Worm (Caenorhabditis elegans) whole organism, L2 larva: ENCODE measurements around the gene pqn-16.

ENCODE experiments used
- C34F6.9 ChIP-seq: fragments of 150-350 bp; optimal IDR thresholded peaks from 2 replicates; lab custom pipeline; 2014; ENCODE audit warnings: missing biosample characterization, missing genetic modification characterization
- F13H6.1 ChIP-seq: sonication (generic microtip); optimal IDR thresholded peaks from 2 replicates; lab custom pipeline; 2016; ENCODE audit warnings: missing genetic modification characterization, missing compliant biosample characterization
- R02D3.7 ChIP-seq: fragments of 150-350 bp; optimal IDR thresholded peaks from 2 replicates; lab custom pipeline; 2014; ENCODE audit warnings: missing biosample characterization, missing genetic modification characterization
- ZK546.5 ChIP-seq: sonication (generic microtip); optimal IDR thresholded peaks from 2 replicates; lab custom pipeline; 2017; ENCODE audit warnings: missing biosample characterization, missing genetic modification characterization
- aly-2 ChIP-seq: fragments of 150-350 bp; optimal IDR thresholded peaks from 2 replicates; lab custom pipeline; 2014; ENCODE audit warnings: missing biosample characterization, missing genetic modification characterization
- ceh-16 ChIP-seq: fragments of 150-350 bp; optimal IDR thresholded peaks from 2 replicates; lab custom pipeline; 2014; ENCODE audit warnings: missing biosample characterization, missing genetic modification characterization
- ceh-82 ChIP-seq: fragments of 150-350 bp; optimal IDR thresholded peaks from 2 replicates; lab custom pipeline; 2014; ENCODE audit warnings: missing biosample characterization, missing genetic modification characterization
- crh-2 ChIP-seq: sonication (generic microtip); optimal IDR thresholded peaks from 2 replicates; lab custom pipeline; 2017; ENCODE audit warnings: missing biosample characterization, missing genetic modification characterization
- egl-27 ChIP-seq: sonication (generic microtip); optimal IDR thresholded peaks from 3 replicates; lab custom pipeline; 2017; ENCODE audit warnings: missing biosample characterization, missing genetic modification reagents, missing genetic modification characterization
- elt-1 ChIP-seq: fragments of 150-350 bp; optimal IDR thresholded peaks from 2 replicates; lab custom pipeline; 2014; ENCODE audit warnings: missing biosample characterization, missing genetic modification characterization
- elt-3 ChIP-seq: sonication (generic microtip); optimal IDR thresholded peaks from 2 replicates; lab custom pipeline; 2017; ENCODE audit warnings: missing biosample characterization, missing genetic modification characterization
- fos-1 ChIP-seq: fragments of 150-350 bp; optimal IDR thresholded peaks from 2 replicates; lab custom pipeline; 2014; ENCODE audit warnings: missing biosample characterization, missing genetic modification characterization
- gmeb-1 ChIP-seq: fragments of 150-350 bp; optimal IDR thresholded peaks from 2 replicates; lab custom pipeline; 2014; ENCODE audit warnings: missing biosample characterization, missing genetic modification characterization
- lin-11 ChIP-seq: fragments of 150-350 bp; sonication (generic microtip); optimal IDR thresholded peaks from 2 replicates; lab custom pipeline; 2014; ENCODE audit warnings: missing biosample characterization, missing genetic modification characterization, inconsistent platforms, mixed read lengths
- lin-13 ChIP-seq: fragments of 150-350 bp; optimal IDR thresholded peaks from 2 replicates; lab custom pipeline; 2014; ENCODE audit warnings: missing biosample characterization, missing genetic modification reagents, missing genetic modification characterization
- lin-39 ChIP-seq: fragments of 150-350 bp; optimal IDR thresholded peaks from 2 replicates; lab custom pipeline; 2014; ENCODE audit warnings: missing biosample characterization, missing genetic modification reagents, missing genetic modification characterization
- lsy-2 ChIP-seq, 2 experiments: fragments of 150-350 bp in 1 of 2; sonication (generic microtip) in 1 of 2; optimal IDR thresholded peaks; 2 replicates each; lab custom pipeline; 2014 to 2017; ENCODE audit warnings: missing biosample characterization in 2 of 2, missing genetic modification characterization in 2 of 2
- mab-5 ChIP-seq: fragments of 150-350 bp; optimal IDR thresholded peaks from 2 replicates; lab custom pipeline; 2014; ENCODE audit warnings: missing biosample characterization, missing genetic modification characterization
- mbf-1 ChIP-seq: sonication (generic microtip); optimal IDR thresholded peaks from 2 replicates; lab custom pipeline; 2017; ENCODE audit warnings: missing biosample characterization, missing genetic modification characterization
- mdl-1 ChIP-seq, 2 experiments: fragments of 150-350 bp in 1 of 2; sonication (generic microtip) in 1 of 2; optimal IDR thresholded peaks; 2 replicates each; lab custom pipeline; 2017; ENCODE audit warnings: missing biosample characterization in 2 of 2, missing genetic modification characterization in 2 of 2
- nhr-10 ChIP-seq: sonication (generic microtip); optimal IDR thresholded peaks from 2 replicates; lab custom pipeline; 2017; ENCODE audit warnings: missing biosample characterization, missing genetic modification characterization
- nhr-12 ChIP-seq: fragments of 150-350 bp; optimal IDR thresholded peaks from 2 replicates; lab custom pipeline; 2014; ENCODE audit warnings: missing biosample characterization, missing genetic modification characterization
- nhr-129 ChIP-seq: fragments of 150-350 bp; optimal IDR thresholded peaks from 2 replicates; lab custom pipeline; 2014; ENCODE audit warnings: missing biosample characterization, missing genetic modification characterization
- nhr-21 ChIP-seq: fragments of 150-350 bp; optimal IDR thresholded peaks from 2 replicates; lab custom pipeline; 2014; ENCODE audit warnings: missing biosample characterization, missing genetic modification characterization
- nhr-23 ChIP-seq: fragments of 150-350 bp; optimal IDR thresholded peaks from 2 replicates; lab custom pipeline; 2014; ENCODE audit warnings: missing biosample characterization, missing genetic modification reagents, missing genetic modification characterization
- nhr-25 ChIP-seq: fragments of 150-350 bp; sonication (generic microtip); optimal IDR thresholded peaks from 3 replicates; lab custom pipeline; 2014; ENCODE audit warnings: missing biosample characterization, missing genetic modification characterization
- nhr-6 ChIP-seq: fragments of 150-350 bp; optimal IDR thresholded peaks from 2 replicates; lab custom pipeline; 2014; ENCODE audit warnings: missing biosample characterization, missing genetic modification characterization
- peb-1 ChIP-seq: fragments of 150-350 bp; optimal IDR thresholded peaks from 2 replicates; lab custom pipeline; 2014; ENCODE audit warnings: missing biosample characterization, missing genetic modification characterization
- sem-4 ChIP-seq: fragments of 150-350 bp; optimal IDR thresholded peaks from 2 replicates; lab custom pipeline; 2014; ENCODE audit warnings: missing biosample characterization, missing genetic modification reagents, missing genetic modification characterization
- skn-1 ChIP-seq: sonication (generic microtip); optimal IDR thresholded peaks from 2 replicates; lab custom pipeline; 2017; ENCODE audit warnings: missing biosample characterization, missing genetic modification characterization
- sma-3 ChIP-seq: sonication (generic microtip); optimal IDR thresholded peaks from 2 replicates; lab custom pipeline; 2016; ENCODE audit warnings: missing genetic modification reagents, missing genetic modification characterization, missing compliant biosample characterization
- sma-9 ChIP-seq, 2 experiments: fragments of 150-350 bp in 1 of 2; sonication (generic microtip) in 1 of 2; optimal IDR thresholded peaks; 2 replicates each; lab custom pipeline; 2014 to 2016; ENCODE audit warnings: missing genetic modification characterization in 2 of 2, mild to moderate bottlenecking in 1 of 2, missing biosample characterization in 1 of 2, missing compliant biosample characterization in 1 of 2, missing genetic modification reagents in 1 of 2, moderate library complexity in 1 of 2
- snpc-4 ChIP-seq: fragments of 150-350 bp; optimal IDR thresholded peaks from 2 replicates; lab custom pipeline; 2014; ENCODE audit warnings: missing biosample characterization, missing genetic modification characterization
- unc-39 ChIP-seq: fragments of 150-350 bp; optimal IDR thresholded peaks from 2 replicates; lab custom pipeline; 2014; ENCODE audit warnings: missing biosample characterization, missing genetic modification characterization
- unc-55 ChIP-seq: fragments of 150-350 bp; sonication (generic microtip); optimal IDR thresholded peaks from 3 replicates; lab custom pipeline; 2014; ENCODE audit warnings: missing biosample characterization, missing genetic modification reagents, missing genetic modification characterization
- unc-62 ChIP-seq: fragments of 150-350 bp; optimal IDR thresholded peaks from 2 replicates; lab custom pipeline; 2014; ENCODE audit warnings: missing biosample characterization, missing genetic modification reagents, missing genetic modification characterization
- ztf-1 ChIP-seq: fragments of 200-800 bp; sonication (Bioruptor generic); conservative IDR thresholded peaks from 2 replicates; pipeline ENCODE4 v1.3.6; 2022; ENCODE audit warnings: missing genetic modification characterization, missing compliant biosample characterization
- ztf-11 ChIP-seq: sonication (generic microtip); optimal IDR thresholded peaks from 2 replicates; lab custom pipeline; 2017; ENCODE audit warnings: missing biosample characterization, missing genetic modification characterization
- ztf-4 ChIP-seq: fragments of 150-350 bp; optimal IDR thresholded peaks from 2 replicates; lab custom pipeline; 2014; ENCODE audit warnings: missing biosample characterization, missing genetic modification characterization

Gene pqn-16

DNA sequence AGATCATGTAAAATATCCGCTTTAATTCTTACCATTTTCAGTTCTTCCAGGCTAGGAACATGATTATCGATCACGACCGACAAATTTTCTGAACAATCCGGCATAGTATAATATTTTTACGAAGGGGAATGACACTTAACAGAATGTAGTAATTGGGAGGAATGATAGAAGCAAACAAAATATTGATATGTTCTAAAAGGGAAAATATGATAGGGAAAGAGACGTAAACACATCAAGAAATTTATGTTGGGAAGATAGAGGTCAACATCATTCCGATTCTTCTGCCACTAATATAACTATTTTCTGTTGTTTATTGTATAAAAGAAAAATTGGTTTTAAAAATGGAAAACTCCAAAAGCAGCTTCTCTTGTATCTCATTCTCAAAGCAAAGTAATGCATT lies 23.2 kb downstream of the pqn-16 start, which contains the start of gene C24B5.4:
Gene C24B5.4 (minus strand): TSS at position 206 of the 400 bp plus-strand sequence.
- TF ChIP-seq unc-55 (GFP tag; lab: Kevin White, UChicago) = no peak
- no peak for TF ChIP-seq gmeb-1 (tag; lab: Kevin White, UChicago)
- TF ChIP-seq ztf-11 (tag; lab: Kevin White, UChicago) = no peak
- no peak for TF ChIP-seq nhr-12 (tag; lab: Kevin White, UChicago)
- TF ChIP-seq aly-2 = no peak
- no peak for TF ChIP-seq ZK546.5 (tag; lab: Kevin White, UChicago)
- no peak for TF ChIP-seq unc-62 (GFP tag; lab: Kevin White, UChicago)
- TF ChIP-seq unc-39 = no peak
- TF ChIP-seq crh-2 (tag; lab: Kevin White, UChicago) = no peak
- no peak for TF ChIP-seq R02D3.7 (tag; lab: Kevin White, UChicago)

DNA sequence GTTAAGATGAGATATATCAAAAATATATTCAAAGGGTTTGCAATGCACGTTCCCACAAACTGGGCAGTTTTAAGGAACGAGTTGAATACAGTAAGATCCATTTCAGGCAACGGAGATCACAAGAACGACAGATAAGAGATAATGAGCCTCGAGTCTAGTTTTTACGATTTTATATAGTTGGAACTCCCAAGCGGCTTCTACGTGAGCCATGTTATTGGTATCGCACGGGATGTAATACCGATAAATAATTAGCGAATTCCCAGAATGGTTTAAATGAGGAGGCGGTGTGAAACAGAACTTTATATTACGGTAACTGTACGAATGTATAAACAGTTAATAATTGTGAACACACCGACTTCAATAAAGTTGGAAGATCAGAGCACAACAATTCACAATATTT lies 25.0 kb downstream of the pqn-16 start, which contains the start of gene str-177:
Gene str-177 (minus strand): TSS at position 101 of the 400 bp plus-strand sequence.
- TF ChIP-seq sma-3 (GFP tag; lab: Kevin White, UChicago) (no peak), mbf-1 (tag; lab: Kevin White, UChicago) (no peak), lsy-2 (tag; optimal IDR thresholded peaks at IDR 0.05; lab: Kevin White, UChicago) (no peak), peb-1 (tag; lab: Kevin White, UChicago) (no peak), crh-2 (tag; lab: Kevin White, UChicago) (no peak), ceh-82 (tag; lab: Kevin White, UChicago) (no peak), ZK546.5 (tag; lab: Kevin White, UChicago) (no peak), aly-2 (no peak), mab-5 (tag; lab: Kevin White, UChicago) (no peak), nhr-23 (no peak), nhr-10 (no peak), ceh-16 (no peak), C34F6.9 (no peak), nhr-12 (tag; lab: Kevin White, UChicago) (no peak), egl-27 (tag; lab: Kevin White, UChicago) (no peak), unc-55 (GFP tag; lab: Kevin White, UChicago) (no peak), unc-39 (no peak), fos-1 (tag; lab: Kevin White, UChicago) (no peak), nhr-129 (tag; lab: Kevin White, UChicago) (no peak), ztf-4 (tag; lab: Kevin White, UChicago) (no peak)

DNA sequence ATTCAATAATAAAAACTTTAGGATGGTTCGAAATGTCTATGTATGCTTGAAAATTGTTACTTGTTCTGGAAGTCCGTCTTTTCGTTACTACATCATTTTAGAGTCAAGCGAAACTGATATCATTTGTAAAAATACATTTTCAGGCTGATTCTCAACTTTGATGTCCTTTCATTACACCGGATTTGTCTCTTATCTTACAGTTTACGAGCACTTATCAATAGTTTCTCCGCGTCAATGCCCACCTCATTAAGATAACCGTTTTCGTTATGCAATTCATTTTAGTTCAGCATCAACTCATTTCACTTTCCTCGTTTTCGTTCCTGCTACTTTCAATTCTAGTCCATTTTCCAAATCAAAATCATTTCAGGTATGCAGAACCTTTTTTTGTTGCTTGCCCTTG lies 28.8 kb downstream of the pqn-16 start, which contains the start of gene asp-2:
Gene asp-2 (plus strand): TSS at position 368 of the 400 bp plus-strand sequence.
- TF ChIP-seq fos-1 (tag; lab: Kevin White, UChicago) (peak; percentile 79), mab-5 (tag; lab: Kevin White, UChicago) (no peak), sma-9 (GFP tag; optimal IDR thresholded peaks at IDR 0.05; lab: Kevin White, UChicago) (peak; percentile 49), sma-9 (tag; optimal IDR thresholded peaks at IDR 0.05; lab: Kevin White, UChicago) (no peak), nhr-12 (tag; lab: Kevin White, UChicago) (no peak)

DNA sequence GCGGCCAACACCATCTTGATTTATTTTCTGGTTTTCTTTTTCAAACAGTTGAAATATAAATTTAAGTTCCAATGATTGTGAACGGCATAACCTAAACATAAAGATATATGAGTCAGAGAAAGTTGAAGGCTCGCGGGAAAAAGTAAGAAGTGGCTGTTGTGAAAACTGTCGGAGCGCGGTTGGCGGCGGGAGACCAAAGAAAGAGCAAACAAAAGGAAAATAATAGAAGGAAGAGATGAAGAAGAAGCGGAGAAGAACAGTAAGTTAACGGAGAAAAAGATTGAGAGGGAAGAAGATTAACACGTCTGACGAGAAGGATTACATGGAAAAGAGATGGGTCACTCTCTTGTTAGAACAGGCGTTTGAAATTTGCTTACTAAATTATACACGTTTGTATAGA lies 33.5 kb downstream of the pqn-16 start, which contains the start of gene inx-10:
Gene inx-10 (minus strand): TSS at position 101 of the 400 bp plus-strand sequence.
- TF ChIP-seq elt-1 = no peak
- TF ChIP-seq ztf-1 (GFP tag; lab: Robert Waterston, UW) = no peak
- TF ChIP-seq nhr-25 (tag; lab: Kevin White, UChicago) = no peak
- no peak for TF ChIP-seq nhr-21 (tag; lab: Kevin White, UChicago)
- no peak for TF ChIP-seq R02D3.7 (tag; lab: Kevin White, UChicago)
- no peak for TF ChIP-seq ztf-4 (tag; lab: Kevin White, UChicago)

DNA sequence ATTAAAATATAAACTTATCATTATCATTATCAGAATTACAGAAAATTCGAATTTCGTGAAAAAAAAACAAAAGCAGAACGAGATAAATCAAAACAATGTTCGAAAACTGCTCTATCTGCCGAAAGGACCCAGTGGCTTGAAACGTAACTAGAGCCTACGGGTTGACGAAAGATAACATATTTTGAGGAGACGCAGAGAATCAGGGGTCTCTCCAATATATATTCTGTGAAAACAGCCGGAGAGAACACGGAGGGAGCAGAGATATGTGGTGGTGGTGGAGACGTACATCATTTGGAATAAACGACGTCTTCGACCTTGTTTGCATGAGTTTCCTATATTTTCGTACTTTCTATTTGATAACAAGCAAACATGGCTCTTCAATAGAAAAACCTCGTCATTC lies 35.0 kb downstream of the pqn-16 start:
- TF ChIP-seq lin-39 (tag; lab: Kevin White, UChicago) (no peak), C34F6.9 (peak; percentile 12), egl-27 (tag; lab: Kevin White, UChicago) (no peak), R02D3.7 (tag; lab: Kevin White, UChicago) (no peak), unc-55 (GFP tag; lab: Kevin White, UChicago) (peak; percentile 48), F13H6.1 (tag; lab: Kevin White, UChicago) (peak; percentile 18)

DNA sequence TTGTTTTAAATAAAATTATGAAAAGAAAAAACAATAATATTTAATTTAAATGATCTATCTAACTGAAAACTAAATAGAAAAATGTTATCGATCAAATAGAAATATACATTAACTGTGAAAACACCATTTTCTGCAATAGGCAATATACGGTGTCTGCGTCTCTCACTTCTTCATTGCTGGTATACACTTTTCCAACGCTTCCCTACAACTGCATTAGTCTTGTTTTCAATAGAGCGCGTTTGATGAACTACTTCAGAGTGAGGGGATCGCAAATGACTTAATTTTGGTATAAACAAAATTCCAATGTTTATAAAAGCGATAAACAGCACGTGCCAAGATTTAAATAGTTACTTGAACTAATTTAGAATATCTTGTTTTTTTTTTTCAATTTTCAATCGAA lies 38.6 kb downstream of the pqn-16 start:
- peak; percentile 89 for TF ChIP-seq C34F6.9
- TF ChIP-seq nhr-21 (tag; lab: Kevin White, UChicago) = peak; percentile 30
- TF ChIP-seq sma-9 (GFP tag; optimal IDR thresholded peaks at IDR 0.05; lab: Kevin White, UChicago) = peak; percentile 51
- TF ChIP-seq sma-9 (tag; optimal IDR thresholded peaks at IDR 0.05; lab: Kevin White, UChicago) = no peak
- TF ChIP-seq fos-1 (tag; lab: Kevin White, UChicago) = peak; percentile 92
- no peak for TF ChIP-seq R02D3.7 (tag; lab: Kevin White, UChicago)
- peak; percentile 21 for TF ChIP-seq F13H6.1 (tag; lab: Kevin White, UChicago)
- peak; percentile 77 for TF ChIP-seq crh-2 (tag; lab: Kevin White, UChicago)
- TF ChIP-seq nhr-6 (tag; lab: Kevin White, UChicago) = peak; percentile 29
- no peak for TF ChIP-seq sem-4 (tag; lab: Kevin White, UChicago)
- no peak for TF ChIP-seq lin-39 (tag; lab: Kevin White, UChicago)
- no peak for TF ChIP-seq elt-3 (tag; lab: Kevin White, UChicago)
- peak; percentile 80 for TF ChIP-seq nhr-129 (tag; lab: Kevin White, UChicago)
- TF ChIP-seq nhr-12 (tag; lab: Kevin White, UChicago) = no peak
- peak; percentile 18 for TF ChIP-seq snpc-4 (tag; lab: Kevin White, UChicago)
- TF ChIP-seq lin-13 (GFP tag; lab: Kevin White, UChicago) = peak; percentile 55
- peak in 1 of 2 experiments; percentile 27 for TF ChIP-seq mdl-1 (tag; optimal IDR thresholded peaks at IDR 0.05; lab: Kevin White, UChicago)
- no peak for TF ChIP-seq skn-1
- no peak for TF ChIP-seq nhr-25 (tag; lab: Kevin White, UChicago)
- peak; percentile 16 for TF ChIP-seq sma-3 (GFP tag; lab: Kevin White, UChicago)
- no peak for TF ChIP-seq lin-11 (tag; lab: Kevin White, UChicago)
- peak in 1 of 2 experiments; percentile 82 for TF ChIP-seq lsy-2 (tag; optimal IDR thresholded peaks at IDR 0.05; lab: Kevin White, UChicago)
- TF ChIP-seq gmeb-1 (tag; lab: Kevin White, UChicago) = peak; percentile 47
